Worm (Caenorhabditis elegans): ENCODE data around the gene atg-16.2.

DNA sequence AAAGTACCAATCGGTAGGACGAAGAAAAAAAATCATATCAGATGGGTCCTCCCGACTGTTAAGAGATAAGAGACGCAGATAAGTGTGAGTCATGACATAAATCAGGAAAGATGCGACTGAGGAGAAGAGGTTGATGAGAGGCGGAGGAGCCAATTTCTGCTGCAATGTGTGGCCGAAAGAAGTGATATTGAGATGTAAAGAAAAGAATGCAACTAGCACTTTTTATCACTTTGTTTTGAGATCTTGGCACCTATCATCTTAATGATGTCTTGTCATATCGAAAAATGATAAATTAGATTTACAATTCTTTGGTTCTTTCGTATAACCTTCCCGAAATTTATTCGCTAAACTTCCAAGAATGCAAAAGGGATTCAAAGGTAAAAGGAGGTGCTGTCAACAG lies 28.9 kb upstream of the atg-16.2 start, which contains the start of gene del-10:
- TF ChIP-seq tbx-11 (GFP tag; IDR thresholded peaks at IDR 0.05) (no peak), flt-1 (GFP tag; IDR thresholded peaks at IDR 0.05) (no peak), hmg-4 (GFP tag; optimal IDR thresholded peaks at IDR 0.05) (no peak), ceh-36 (tag; optimal IDR thresholded peaks at IDR 0.05) (no peak), ama-1 (optimal IDR thresholded peaks at IDR 0.05) (no peak), ceh-13 (GFP tag; optimal IDR thresholded peaks at IDR 0.05) (no peak), F13C5.2 (tag; optimal IDR thresholded peaks at IDR 0.05) (no peak), tbx-37 (GFP tag; conservative IDR thresholded peaks at IDR 0.05) (no peak), B0310.2 (tag; optimal IDR thresholded peaks at IDR 0.05) (no peak), pes-1 (GFP tag; IDR thresholded peaks at IDR 0.05) (no peak), hmbx-1 (tag; optimal IDR thresholded peaks at IDR 0.05) (no peak)

Data from whole organism, early embryonic.